Fruit fly (Drosophila melanogaster): ENCODE measurements around the gene Edem1.

Edem1 gene

dm6 chrX:1922765-1923501, 14.3 kb upstream of the Edem1 start, which contains the start of the genes eIF2Bepsilon and Ocrl (continued):
- TF ChIP-seq cg (GFP tag; optimal IDR thresholded peaks at IDR 0.05) (peak; percentile 87), fd102C (GFP tag; optimal IDR thresholded peaks at IDR 0.05) (no peak), CG12744 (GFP tag; optimal IDR thresholded peaks at IDR 0.05) (no peak), CG10565 (GFP tag; optimal IDR thresholded peaks at IDR 0.05) (no peak), Usf (GFP tag; optimal IDR thresholded peaks at IDR 0.05) (no peak), PHDP (tag; optimal IDR thresholded peaks at IDR 0.05) (no peak), Opbp (GFP tag; IDR thresholded peaks at IDR 0.05; ENCODE audit: partially characterized antibody) (peak; percentile 55; the same call in 1 of the 3 replicates), HLH54F (GFP tag; optimal IDR thresholded peaks at IDR 0.05) (no peak), so (GFP tag; IDR thresholded peaks at IDR 0.05) (no peak), crp (GFP tag; optimal IDR thresholded peaks at IDR 0.05) (peak in 1 of 2 experiments; percentile 35), CG6689 (GFP tag; IDR thresholded peaks at IDR 0.05) (no peak), her (GFP tag; optimal IDR thresholded peaks at IDR 0.05) (peak; percentile 44), Taf1 (GFP tag; IDR thresholded peaks at IDR 0.05) (no peak), H15 (GFP tag; IDR thresholded peaks at IDR 0.05) (no peak), sr (GFP tag; IDR thresholded peaks at IDR 0.05) (peak; percentile 72; the same call in 2 of the 3 replicates), Neu2 (GFP tag; optimal IDR thresholded peaks at IDR 0.05; ENCODE audit: borderline replicate concordance) (peak; percentile 78), CG34422 (GFP tag; IDR thresholded peaks at IDR 0.05) (peak; percentile 48; the same call in 1 of the 3 replicates), klu (GFP tag; IDR thresholded peaks at IDR 0.05) (no peak), CG4617 (GFP tag; optimal IDR thresholded peaks at IDR 0.05; ENCODE audit: borderline replicate concordance) (peak; percentile 92), tup (GFP tag; optimal IDR thresholded peaks at IDR 0.05) (no peak), Myb (GFP tag; optimal IDR thresholded peaks at IDR 0.05) (peak; percentile 86), zen (tag; optimal IDR thresholded peaks at IDR 0.05) (peak; percentile 56), Dad (GFP tag; optimal IDR thresholded peaks at IDR 0.05) (no peak), Optix (GFP tag; IDR thresholded peaks at IDR 0.05) (no peak), insv (GFP tag; optimal IDR thresholded peaks at IDR 0.05) (peak; percentile 93 to 99), chif (GFP tag; optimal IDR thresholded peaks at IDR 0.05) (no peak), usp (GFP tag; optimal IDR thresholded peaks at IDR 0.05) (no peak), ci (GFP tag; IDR thresholded peaks at IDR 0.05) (peak; percentile 30; the same call in 1 of the 3 replicates), HmgZ (tag; optimal IDR thresholded peaks at IDR 0.05) (peak; percentile 82), CG17361 (GFP tag; IDR thresholded peaks at IDR 0.05) (no peak), CG10543 (GFP tag; optimal IDR thresholded peaks at IDR 0.05) (peak; percentile 28), ewg (GFP tag; optimal IDR thresholded peaks at IDR 0.05) (no peak), CG9797 (GFP tag; optimal IDR thresholded peaks at IDR 0.05) (peak; percentile 97), crc (GFP tag; optimal IDR thresholded peaks at IDR 0.05) (no peak), HLH4C (GFP tag; IDR thresholded peaks at IDR 0.05; ENCODE audit: partially characterized antibody) (0 out of 3 replicates have a peak, but pooled peaks have one; percentile 28), br (optimal IDR thresholded peaks at IDR 0.05) (no peak), CG14441 (GFP tag; IDR thresholded peaks at IDR 0.05) (no peak), ham (GFP tag; IDR thresholded peaks at IDR 0.05) (no peak), CG2199 (GFP tag; IDR thresholded peaks at IDR 0.05) (no peak), CG30431 (GFP tag; optimal IDR thresholded peaks at IDR 0.05) (no peak), CG7963 (GFP tag; IDR thresholded peaks at IDR 0.05; ENCODE audit: partially characterized antibody) (no peak), CG33213 (GFP tag; optimal IDR thresholded peaks at IDR 0.05) (peak; percentile 53), CG3065 (GFP tag; optimal IDR thresholded peaks at IDR 0.05) (no peak), HmgD (GFP tag; optimal IDR thresholded peaks at IDR 0.05) (peak; percentile 73), Bgb (GFP tag; IDR thresholded peaks at IDR 0.05; ENCODE audit: partially characterized antibody) (no peak), bbx (GFP tag; IDR thresholded peaks at IDR 0.05; ENCODE audit: partially characterized antibody) (peak; percentile 41; the same call in 1 of the 2 replicates), dm (GFP tag; optimal IDR thresholded peaks at IDR 0.05) (peak; percentile 55), disco-r (GFP tag; optimal IDR thresholded peaks at IDR 0.05) (no peak), CG4360 (GFP tag; IDR thresholded peaks at IDR 0.05) (peak; percentile 93), CG8924 (tag; optimal IDR thresholded peaks at IDR 0.05) (no peak)
